Fruit fly (Drosophila melanogaster) whole organism, embryonic: ENCODE results near the gene ND-13A.
A peak's percentile ranks its signal among the peaks of the same experiment; 100 is the strongest.

Source experiments
- CG10654 ChIP-seq: fragments of 200-800 bp; sonication (Bioruptor generic); optimal IDR thresholded peaks from 2 replicates; lab custom pipeline; 2016; ENCODE audit warnings: missing biosample characterization, missing genetic modification characterization
- CG10959 ChIP-seq: fragments of 200-800 bp; sonication (Bioruptor generic); IDR thresholded peaks from 2 replicates; pipeline ENCODE4 v1.3.6; 2022; ENCODE audit warnings: missing biosample characterization, missing genetic modification characterization
- CG11723 ChIP-seq: fragments of 200-800 bp; sonication (Bioruptor generic); optimal IDR thresholded peaks from 2 replicates; lab custom pipeline; 2017; ENCODE audit warnings: missing biosample characterization, mild to moderate bottlenecking, missing genetic modification characterization
- CG13123 ChIP-seq: fragments of 200-800 bp; sonication (Bioruptor generic); optimal IDR thresholded peaks from 2 replicates; lab custom pipeline; 2016; ENCODE audit warnings: missing biosample characterization, missing genetic modification characterization
- CG13424 ChIP-seq: fragments of 200-800 bp; sonication (Bioruptor generic); optimal IDR thresholded peaks from 2 replicates; lab custom pipeline; 2019; ENCODE audit warnings: missing biosample characterization, mild to moderate bottlenecking, missing genetic modification characterization, moderate library complexity
- CG13894 ChIP-seq: fragments of 200-800 bp; sonication (Bioruptor generic); optimal IDR thresholded peaks from 3 replicates; lab custom pipeline; 2018; ENCODE audit warnings: missing biosample characterization, mild to moderate bottlenecking, missing genetic modification characterization, moderate library complexity
- CG14014 ChIP-seq: fragments of 200-800 bp; sonication (Bioruptor generic); IDR thresholded peaks from 2 replicates; pipeline ENCODE4 v1.3.6; 2022; ENCODE audit warnings: missing biosample characterization, missing genetic modification characterization
- CG15269 ChIP-seq: fragments of 200-800 bp; sonication (Bioruptor generic); optimal IDR thresholded peaks from 2 replicates; lab custom pipeline; 2018; ENCODE audit warnings: missing biosample characterization, mild to moderate bottlenecking, missing genetic modification characterization, moderate library complexity
- CG17328 ChIP-seq: fragments of 200-800 bp; sonication (Bioruptor generic); IDR thresholded peaks from 2 replicates; pipeline ENCODE4 v1.3.6; 2022; ENCODE audit warnings: missing biosample characterization, missing genetic modification characterization
- CG18764 ChIP-seq: fragments of 200-800 bp; sonication (Bioruptor generic); optimal IDR thresholded peaks from 3 replicates; lab custom pipeline; 2016; ENCODE audit warnings: missing biosample characterization, missing genetic modification characterization
- CG2199 ChIP-seq: fragments of 200-800 bp; sonication (Bioruptor generic); IDR thresholded peaks from 3 replicates; pipeline ENCODE4 v1.3.6; 2022; ENCODE audit warnings: missing biosample characterization, missing genetic modification characterization
- CG2202 ChIP-seq: fragments of 200-800 bp; sonication (Bioruptor generic); optimal IDR thresholded peaks from 2 replicates; lab custom pipeline; 2018; ENCODE audit warnings: missing biosample characterization, mild to moderate bottlenecking, missing genetic modification characterization
- CG4282 ChIP-seq: fragments of 200-800 bp; sonication (Bioruptor generic); optimal IDR thresholded peaks from 2 replicates; lab custom pipeline; 2016; ENCODE audit warnings: missing biosample characterization, missing genetic modification characterization
- CG4404 ChIP-seq: fragments of 200-800 bp; sonication (Bioruptor generic); IDR thresholded peaks from 2 replicates; pipeline ENCODE4 v1.3.6; 2022; ENCODE audit warnings: missing biosample characterization, missing genetic modification characterization
- CG4424 ChIP-seq: fragments of 200-800 bp; sonication (Bioruptor generic); optimal IDR thresholded peaks from 3 replicates; lab custom pipeline; 2016; ENCODE audit warnings: missing biosample characterization, missing genetic modification characterization
- CG7786 ChIP-seq: fragments of 200-800 bp; sonication (Bioruptor generic); optimal IDR thresholded peaks from 2 replicates; lab custom pipeline; 2016; ENCODE audit warnings: missing biosample characterization, missing genetic modification characterization
- CG8089 ChIP-seq: fragments of 200-800 bp; sonication (Bioruptor generic); optimal IDR thresholded peaks from 3 replicates; lab custom pipeline; 2016; ENCODE audit warnings: missing biosample characterization, missing genetic modification characterization
- CG8359 ChIP-seq: fragments of 200-800 bp; sonication (Bioruptor generic); optimal IDR thresholded peaks from 2 replicates; lab custom pipeline; 2017; ENCODE audit warnings: missing biosample characterization, mild to moderate bottlenecking, missing genetic modification characterization, borderline replicate concordance
- CG8478 ChIP-seq: fragments of >200 bp; optimal IDR thresholded peaks from 2 replicates; lab custom pipeline; 2018
- CG9876 ChIP-seq: fragments of 200-800 bp; sonication (Bioruptor generic); optimal IDR thresholded peaks from 2 replicates; lab custom pipeline; 2016; ENCODE audit warnings: missing biosample characterization, missing genetic modification characterization
- CTCF ChIP-seq: fragments of 200-800 bp; sonication (Bioruptor generic); optimal IDR thresholded peaks from 2 replicates; lab custom pipeline; 2017; ENCODE audit warnings: missing biosample characterization, mild to moderate bottlenecking, missing genetic modification characterization, moderate library complexity
- Gug ChIP-seq: fragments of 200-800 bp; sonication (Bioruptor generic); IDR thresholded peaks from 4 replicates; pipeline ENCODE4 v1.3.6; 2022; ENCODE audit warnings: missing biosample characterization, missing genetic modification characterization
- MESR4 ChIP-seq: fragments of 200-800 bp; sonication (Bioruptor generic); optimal IDR thresholded peaks from 2 replicates; lab custom pipeline; 2018; ENCODE audit warnings: missing biosample characterization, mild to moderate bottlenecking, missing genetic modification characterization, moderate library complexity
- Max ChIP-seq: fragments of 200-800 bp; sonication (Bioruptor generic); optimal IDR thresholded peaks from 2 replicates; lab custom pipeline; 2016; ENCODE audit warnings: missing biosample characterization, mild to moderate bottlenecking, missing genetic modification characterization
- PHDP ChIP-seq: fragments of 200-800 bp; sonication (Bioruptor generic); optimal IDR thresholded peaks from 3 replicates; lab custom pipeline; 2018; ENCODE audit warnings: missing biosample characterization, mild to moderate bottlenecking, missing genetic modification characterization, moderate library complexity
- Spps ChIP-seq: fragments of 200-800 bp; sonication (Bioruptor generic); optimal IDR thresholded peaks from 2 replicates; lab custom pipeline; 2018; ENCODE audit warnings: missing biosample characterization, mild to moderate bottlenecking, missing genetic modification characterization
- Ssrp ChIP-seq: fragments of 200-800 bp; sonication (Bioruptor generic); optimal IDR thresholded peaks from 2 replicates; lab custom pipeline; 2018; ENCODE audit warnings: missing biosample characterization, mild to moderate bottlenecking, missing genetic modification characterization, moderate library complexity
- TFAM ChIP-seq: fragments of 200-800 bp; sonication (Bioruptor generic); optimal IDR thresholded peaks from 2 replicates; lab custom pipeline; 2017; ENCODE audit warnings: missing biosample characterization, missing genetic modification characterization, inconsistent platforms
- Tbp ChIP-seq: fragments of >200 bp; optimal IDR thresholded peaks from 2 replicates; lab custom pipeline; 2018; ENCODE audit warnings: missing biosample characterization, missing genetic modification characterization
- Xrp1 ChIP-seq: fragments of 200-800 bp; sonication (Bioruptor generic); IDR thresholded peaks from 2 replicates; pipeline ENCODE4 v1.3.6; 2022; ENCODE audit warnings: missing biosample characterization, missing genetic modification characterization
- aop ChIP-seq: fragments of 200-800 bp; sonication (Bioruptor generic); IDR thresholded peaks from 2 replicates; pipeline ENCODE4 v1.3.6; 2022; ENCODE audit warnings: missing biosample characterization, missing genetic modification characterization
- bbx ChIP-seq: fragments of 200-800 bp; sonication (Bioruptor generic); IDR thresholded peaks from 2 replicates; pipeline ENCODE4 v1.3.6; 2022; ENCODE audit warnings: missing biosample characterization, missing genetic modification characterization; ENCODE audit not compliant: partially characterized antibody
- chif ChIP-seq, 2 experiments: fragments of 200-800 bp; sonication (Bioruptor generic); optimal IDR thresholded peaks; 3 replicates each; lab custom pipeline; 2016; ENCODE audit warnings: missing biosample characterization in 2 of 2, missing genetic modification characterization in 2 of 2
- chn ChIP-seq: fragments of 200-800 bp; sonication (Bioruptor generic); optimal IDR thresholded peaks from 2 replicates; lab custom pipeline; 2016; ENCODE audit warnings: missing biosample characterization, missing genetic modification characterization
- crc ChIP-seq: fragments of 200-800 bp; sonication (Bioruptor generic); optimal IDR thresholded peaks from 2 replicates; lab custom pipeline; 2016; ENCODE audit warnings: missing biosample characterization, missing genetic modification characterization
- dan ChIP-seq: fragments of 200-800 bp; sonication (Bioruptor generic); IDR thresholded peaks from 2 replicates; pipeline ENCODE4 v1.3.6; 2022; ENCODE audit warnings: missing biosample characterization, missing genetic modification characterization
- disco-r ChIP-seq: fragments of 200-800 bp; sonication (Bioruptor generic); optimal IDR thresholded peaks from 2 replicates; lab custom pipeline; 2016; ENCODE audit warnings: missing biosample characterization, missing genetic modification characterization
- dmrt11E ChIP-seq: fragments of 200-800 bp; sonication (Bioruptor generic); optimal IDR thresholded peaks from 3 replicates; lab custom pipeline; 2018; ENCODE audit warnings: missing biosample characterization, mild to moderate bottlenecking, missing genetic modification characterization, moderate library complexity
- eve ChIP-seq, 2 experiments: fragments of >200 bp; optimal IDR thresholded peaks; 2 replicates each; lab custom pipeline; 2017; ENCODE audit warnings: missing biosample characterization in 2 of 2, missing genetic modification characterization in 2 of 2
- exex ChIP-seq: fragments of 200-800 bp; sonication (Bioruptor generic); optimal IDR thresholded peaks from 4 replicates; lab custom pipeline; 2018; ENCODE audit warnings: missing biosample characterization, mild to moderate bottlenecking, missing genetic modification characterization, moderate library complexity
- fd3F ChIP-seq: fragments of 200-800 bp; sonication (Bioruptor generic); optimal IDR thresholded peaks from 2 replicates; lab custom pipeline; 2018; ENCODE audit warnings: missing biosample characterization, mild to moderate bottlenecking, missing genetic modification characterization, moderate library complexity
- ftz-f1 ChIP-seq: fragments of 200-800 bp; sonication (Bioruptor generic); optimal IDR thresholded peaks from 2 replicates; lab custom pipeline; 2016; ENCODE audit warnings: missing biosample characterization, missing genetic modification characterization
- gt ChIP-seq: fragments of 200-800 bp; sonication (Bioruptor generic); IDR thresholded peaks from 2 replicates; pipeline ENCODE4 v1.3.6; 2022; ENCODE audit warnings: missing biosample characterization, missing genetic modification characterization
- jing ChIP-seq: fragments of 200-800 bp; sonication (Bioruptor generic); optimal IDR thresholded peaks from 2 replicates; lab custom pipeline; 2018; ENCODE audit warnings: missing biosample characterization, mild to moderate bottlenecking, missing genetic modification characterization
- lov ChIP-seq, 2 experiments: fragments of 200-800 bp in 1 of 2; fragments of >200 bp in 1 of 2; sonication (Bioruptor generic) in 1 of 2; IDR thresholded peaks in 1 of 2; optimal IDR thresholded peaks in 1 of 2; 2 replicates in 1 of 2; 3 replicates in 1 of 2; pipeline versions ENCODE4 v1.3.6 to Lab custom; 2017 to 2022; ENCODE audit warnings: missing biosample characterization in 1 of 2, missing genetic modification characterization in 1 of 2
- mam ChIP-seq: fragments of 200-800 bp; sonication (Bioruptor generic); optimal IDR thresholded peaks from 3 replicates; lab custom pipeline; 2016; ENCODE audit warnings: missing biosample characterization, missing genetic modification characterization
- otp ChIP-seq: fragments of 200-800 bp; sonication (Bioruptor generic); IDR thresholded peaks from 3 replicates; pipeline ENCODE4, ENCODE4 v1.3.6; 2022; ENCODE audit warnings: missing biosample characterization, missing genetic modification characterization
- schlank ChIP-seq: fragments of 200-800 bp; sonication (Bioruptor generic); optimal IDR thresholded peaks from 2 replicates; lab custom pipeline; 2018; ENCODE audit warnings: missing biosample characterization, mild to moderate bottlenecking, missing genetic modification characterization
- sima ChIP-seq: fragments of 200-800 bp; sonication (Bioruptor generic); optimal IDR thresholded peaks from 2 replicates; lab custom pipeline; 2016; ENCODE audit warnings: missing biosample characterization, missing genetic modification characterization
- so ChIP-seq: fragments of 200-800 bp; sonication (Bioruptor generic); IDR thresholded peaks from 3 replicates; pipeline ENCODE4 v1.3.6; 2022; ENCODE audit warnings: missing biosample characterization, missing genetic modification characterization
- sr ChIP-seq: fragments of 200-800 bp; sonication (Bioruptor generic); IDR thresholded peaks from 3 replicates; pipeline ENCODE4 v1.3.6; 2022; ENCODE audit warnings: missing biosample characterization, missing genetic modification characterization
- vnd ChIP-seq: fragments of 200-800 bp; sonication (Bioruptor generic); IDR thresholded peaks from 3 replicates; pipeline ENCODE4 v1.3.6; 2022; ENCODE audit warnings: missing biosample characterization, missing genetic modification characterization; ENCODE audit not compliant: partially characterized antibody
- zen2 ChIP-seq: fragments of 200-800 bp; sonication (Bioruptor generic); IDR thresholded peaks from 3 replicates; pipeline ENCODE4 v1.3.6; 2022; ENCODE audit warnings: missing biosample characterization, missing genetic modification characterization; ENCODE audit not compliant: partially characterized antibody

The ND-13A gene

DNA sequence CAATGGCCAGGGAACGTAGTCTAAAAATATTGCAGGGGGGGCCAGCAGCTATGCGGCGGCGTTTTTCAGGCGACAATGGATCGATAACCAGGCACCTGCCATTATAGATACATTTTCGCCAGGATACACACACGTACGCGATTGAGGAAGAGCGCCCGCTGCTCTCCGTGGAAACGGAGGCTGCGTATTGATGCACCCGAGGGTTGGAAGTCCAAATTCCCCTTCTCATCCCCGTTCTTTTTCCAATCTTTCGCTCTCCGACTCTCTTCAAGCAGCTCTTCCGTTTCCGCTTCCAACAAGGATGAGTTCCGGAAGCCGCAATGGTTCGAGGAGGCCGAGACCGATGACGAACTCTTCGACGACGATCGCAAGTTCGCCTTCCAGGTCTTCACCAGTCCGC, 3.3 kb downstream of the ND-13A start (continued):
- TF ChIP-seq CG15269 (tag; lab: Kevin White, UChicago) (peak; percentile 24), zen2 (GFP tag; lab: Robert Waterston, UW) (no peak), CG10959 (GFP tag; lab: Robert Waterston, UW) (no peak), CG18764 (no peak), sima (GFP tag; lab: Kevin White, UChicago) (no peak), CG4424 (GFP tag; lab: Kevin White, UChicago) (no peak), disco-r (no peak), sr (GFP tag; lab: Robert Waterston, UW) (no peak), lov (optimal IDR thresholded peaks at IDR 0.05; lab: Kevin White, UChicago) (no peak), lov (GFP tag; IDR thresholded peaks at IDR 0.05; lab: Robert Waterston, UW) (no peak), chif (GFP tag; optimal IDR thresholded peaks at IDR 0.05; lab: Kevin White, UChicago) (no peak), eve (GFP tag; optimal IDR thresholded peaks at IDR 0.05; lab: Kevin White, UChicago) (no peak), CG8478 (lab: Kevin White, UChicago) (no peak), dmrt11E (tag; lab: Kevin White, UChicago) (no peak), Spps (tag; lab: Kevin White, UChicago) (no peak), CG10654 (no peak), CG9876 (no peak), fd3F (GFP tag; lab: Kevin White, UChicago) (peak; percentile 8), Max (no peak), CG8359 (peak; percentile 53), CG4282 (GFP tag; lab: Kevin White, UChicago) (no peak), ftz-f1 (no peak), MESR4 (GFP tag; lab: Kevin White, UChicago) (no peak), so (GFP tag; lab: Robert Waterston, UW) (no peak), bbx (0 out of 2 replicates have a peak, but pooled peaks have one; percentile 13), dan (GFP tag; lab: Robert Waterston, UW) (no peak), CG2199 (GFP tag; lab: Robert Waterston, UW) (no peak), aop (GFP tag; lab: Robert Waterston, UW) (no peak), CG14014 (GFP tag; lab: Robert Waterston, UW) (no peak), Ssrp (tag; lab: Kevin White, UChicago) (no peak), Xrp1 (GFP tag; lab: Robert Waterston, UW) (no peak), PHDP (tag; lab: Kevin White, UChicago) (no peak), CG2202 (no peak), CG8089 (GFP tag; lab: Kevin White, UChicago) (no peak), CG13894 (tag; lab: Kevin White, UChicago) (peak; percentile 61), gt (GFP tag; lab: Robert Waterston, UW) (no peak), TFAM (GFP tag; lab: Kevin White, UChicago) (no peak), mam (GFP tag; lab: Kevin White, UChicago) (no peak), CG11723 (GFP tag; lab: Kevin White, UChicago) (no peak), jing (GFP tag; lab: Kevin White, UChicago) (no peak), CG13424 (tag; lab: Kevin White, UChicago) (no peak), Gug (GFP tag; lab: Robert Waterston, UW) (no peak), crc (GFP tag; lab: Kevin White, UChicago) (no peak), CG13123 (GFP tag; lab: Kevin White, UChicago) (no peak), CG7786 (no peak), vnd (no peak), CTCF (no peak), schlank (tag; lab: Kevin White, UChicago) (peak; percentile 65), chn (GFP tag; lab: Kevin White, UChicago) (no peak), otp (0 out of 3 replicates have a peak, but pooled peaks have one; percentile 34), CG17328 (GFP tag; lab: Robert Waterston, UW) (no peak), CG4404 (no peak), exex (tag; lab: Kevin White, UChicago) (no peak), Tbp (no peak)
